Worm (Caenorhabditis elegans) whole organism, midembryonic: ENCODE results near the gene R08F11.4.

Experiments
- cog-1 ChIP-seq: sonication (generic microtip); optimal IDR thresholded peaks from 2 replicates; lab custom pipeline; 2016; ENCODE audit warnings: missing genetic modification characterization, missing compliant biosample characterization
- flt-1 ChIP-seq: fragments of 200-800 bp; sonication (Bioruptor generic); IDR thresholded peaks from 2 replicates; pipeline ENCODE4 v1.3.6; 2022; ENCODE audit warnings: missing genetic modification characterization, missing compliant biosample characterization
- klf-2 ChIP-seq: fragments of 200-800 bp; sonication (Bioruptor generic); conservative IDR thresholded peaks from 2 replicates; pipeline ENCODE4 v1.3.6; 2022; ENCODE audit warnings: missing genetic modification reagents, missing genetic modification characterization, missing compliant biosample characterization
- ref-1 ChIP-seq: fragments of 200-800 bp; sonication (Bioruptor generic); conservative IDR thresholded peaks from 2 replicates; pipeline ENCODE4 v1.3.6; 2022; ENCODE audit warnings: missing genetic modification reagents, missing genetic modification characterization, missing compliant biosample characterization
- tab-1 ChIP-seq: fragments of 200-800 bp; sonication (Bioruptor generic); IDR thresholded peaks from 2 replicates; pipeline ENCODE4 v1.3.6; 2022; ENCODE audit warnings: missing genetic modification characterization, missing compliant biosample characterization
- ztf-23 ChIP-seq: fragments of 200-800 bp; sonication (Bioruptor generic); IDR thresholded peaks from 2 replicates; pipeline ENCODE4 v1.3.6; 2022; ENCODE audit warnings: missing genetic modification reagents, missing genetic modification characterization, missing compliant biosample characterization
- ztf-29 ChIP-seq: fragments of 200-800 bp; sonication (Bioruptor generic); IDR thresholded peaks from 2 replicates; pipeline ENCODE4 v1.3.6; 2022; ENCODE audit warnings: missing genetic modification reagents, missing genetic modification characterization, missing compliant biosample characterization

ce11 chrV:3825190-3825589, 19.9 kb upstream of the R08F11.4 start:
- no peak for TF ChIP-seq ztf-29 (GFP tag; lab: Robert Waterston, UW)
- TF ChIP-seq ztf-23 = no peak
- TF ChIP-seq flt-1 (GFP tag; lab: Robert Waterston, UW) = no peak
- TF ChIP-seq tab-1 = no peak
- TF ChIP-seq klf-2 (GFP tag; lab: Robert Waterston, UW) = no peak
- TF ChIP-seq ref-1 (GFP tag; lab: Robert Waterston, UW) = no peak
- TF ChIP-seq cog-1 = no peak
